Worm (Caenorhabditis elegans): Measurements from ENCODE around the gene lmd-3.
A peak's percentile ranks its signal among the peaks of the same experiment; 100 is the strongest.

lmd-3 gene

DNA sequence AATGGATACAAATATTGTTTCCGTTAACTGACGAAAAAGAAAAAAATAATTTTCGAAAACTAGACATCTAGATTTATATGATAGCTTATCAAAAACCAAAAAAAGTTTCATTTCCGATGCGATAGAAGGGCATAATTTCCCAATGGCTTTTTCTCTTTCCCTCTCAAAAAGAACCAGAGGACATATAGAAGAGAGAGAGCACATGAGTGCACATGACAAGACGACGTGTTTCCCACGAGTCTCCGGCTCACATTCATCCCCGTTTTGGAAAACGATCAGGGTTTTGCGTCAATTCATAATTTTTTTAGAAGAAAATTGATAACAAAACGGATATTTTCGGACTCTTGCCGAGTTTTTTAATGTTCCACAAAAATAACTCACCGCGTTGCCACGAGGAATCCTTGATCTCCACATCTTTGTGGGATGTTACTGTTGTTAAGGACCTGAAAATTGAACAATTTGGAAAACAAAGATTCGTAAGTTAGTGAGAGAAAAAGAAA, at the start of gene lmd-3:
lmd-3 (minus strand) TSS at position 450 of the 500 bp plus-strand sequence.
- TF ChIP-seq attf-4 (tag; optimal IDR thresholded peaks at IDR 0.05): no peak
- no peak for TF ChIP-seq rbr-2 (tag; optimal IDR thresholded peaks at IDR 0.05)
- peak; percentile 32 for TF ChIP-seq aha-1 (tag)
- TF ChIP-seq nhr-237 (tag; optimal IDR thresholded peaks at IDR 0.05): no peak
- TF ChIP-seq F37D6.2 (tag; optimal IDR thresholded peaks at IDR 0.05): no peak
- TF ChIP-seq hlh-30 (tag; optimal IDR thresholded peaks at IDR 0.05; ENCODE audit: insufficient read depth): peak; percentile 60

DNA sequence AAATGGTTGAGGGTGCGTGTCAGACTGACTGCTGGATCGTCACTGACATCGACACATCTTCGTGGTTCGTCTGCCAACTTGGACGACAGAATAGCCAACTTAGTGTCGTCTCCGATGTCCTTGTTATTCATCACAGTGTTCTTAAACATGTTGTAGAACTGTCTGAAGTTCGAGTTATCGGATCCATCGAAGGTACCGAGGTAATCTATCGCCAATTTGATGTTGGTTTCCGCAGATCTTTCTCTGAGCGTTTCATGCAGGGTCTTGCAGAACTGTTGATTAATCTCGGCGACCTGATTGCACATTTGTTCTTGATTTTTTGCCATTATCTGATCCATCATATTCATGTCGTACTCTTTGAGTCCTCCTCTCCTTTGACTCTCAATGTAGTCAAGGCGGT, 36.7 kb upstream of the lmd-3 start:
- TF ChIP-seq dpl-1 (GFP tag; optimal IDR thresholded peaks at IDR 0.05): no peak
- peak in 1 of 2 experiments; percentile 92 for TF ChIP-seq unc-62 (GFP tag; optimal IDR thresholded peaks at IDR 0.05 in 1 of 2)
- TF ChIP-seq unc-62 (tag; optimal IDR thresholded peaks at IDR 0.05): no peak

DNA sequence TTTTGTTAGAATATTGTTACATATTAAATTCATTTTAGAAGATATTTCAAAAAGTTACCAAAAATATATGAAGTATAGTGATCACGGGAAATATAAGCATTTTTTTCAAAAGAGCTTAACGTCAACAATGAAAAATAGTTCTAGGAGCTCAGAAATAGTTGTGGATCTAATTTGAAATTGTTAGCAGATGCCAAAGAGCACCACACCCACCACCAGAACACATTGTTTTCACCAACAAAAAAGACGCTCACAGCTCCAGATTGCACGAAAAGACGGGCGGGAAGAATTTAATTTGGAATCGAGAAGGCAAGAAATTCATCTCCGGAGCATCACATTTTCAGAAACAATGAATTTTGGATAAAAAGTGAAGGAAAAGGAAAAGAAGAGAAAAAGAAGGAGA, 26.3 kb upstream of the lmd-3 start, which contains the start of gene gplb-1:
gplb-1 (minus strand) TSS at position 337 of the 400 bp plus-strand sequence.
- TF ChIP-seq fos-1 (tag; optimal IDR thresholded peaks at IDR 0.05) (no peak), mdl-1 (tag; optimal IDR thresholded peaks at IDR 0.05) (no peak), ces-1 (GFP tag; optimal IDR thresholded peaks at IDR 0.05) (no peak), F49E8.2 (tag; optimal IDR thresholded peaks at IDR 0.05; ENCODE audit: borderline replicate concordance) (no peak), lin-39 (tag; optimal IDR thresholded peaks at IDR 0.05) (no peak), zip-2 (tag; optimal IDR thresholded peaks at IDR 0.05) (no peak), aha-1 (tag) (peak; percentile 89), madf-5 (GFP tag; IDR thresholded peaks at IDR 0.05) (no peak)

DNA sequence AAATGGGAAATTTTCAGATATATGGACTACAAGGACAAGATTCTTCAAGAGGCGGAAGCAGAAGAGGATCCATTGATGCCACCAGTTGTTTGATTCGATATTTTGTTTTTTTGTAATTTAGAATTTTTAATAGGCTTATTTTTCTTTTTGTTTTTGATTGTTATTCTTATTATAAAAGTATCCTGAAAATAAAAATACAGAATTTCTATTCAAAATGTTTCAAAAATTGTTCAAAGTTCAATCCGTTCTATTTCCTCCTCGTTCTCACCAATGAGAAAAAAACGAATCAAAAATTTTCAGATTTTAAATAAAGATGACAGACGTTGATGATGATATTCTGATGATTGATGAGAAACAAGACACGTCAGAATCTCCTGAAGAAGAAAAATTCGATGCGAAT, 24.1 kb upstream of the lmd-3 start, which contains the start of gene phf-30:
phf-30 (plus strand) TSS at position 301 of the 400 bp plus-strand sequence.
- TF ChIP-seq T26A8.4 (GFP tag; IDR thresholded peaks at IDR 0.05): no peak
- TF ChIP-seq zfp-3 (GFP tag; conservative IDR thresholded peaks at IDR 0.05): no peak
- TF ChIP-seq cey-2 (tag; optimal IDR thresholded peaks at IDR 0.05; ENCODE audit: borderline replicate concordance, insufficient read depth): no peak
- TF ChIP-seq F26F4.8 (GFP tag; conservative IDR thresholded peaks at IDR 0.05): no peak
- no peak for TF ChIP-seq snpc-4 (tag; optimal IDR thresholded peaks at IDR 0.05)
- no peak for TF ChIP-seq pha-4 (GFP tag; IDR thresholded peaks at IDR 0.05)
- no peak for TF ChIP-seq pha-4 (tag; optimal IDR thresholded peaks at IDR 0.05)
- no peak for TF ChIP-seq nhr-10 (tag; optimal IDR thresholded peaks at IDR 0.05)
- no peak for TF ChIP-seq jun-1 (tag; optimal IDR thresholded peaks at IDR 0.05)
- TF ChIP-seq lir-3 (tag; optimal IDR thresholded peaks at IDR 0.05): no peak
- no peak for TF ChIP-seq nhr-6 (tag; optimal IDR thresholded peaks at IDR 0.05)
- no peak for TF ChIP-seq mep-1 (tag; optimal IDR thresholded peaks at IDR 0.05)
- TF ChIP-seq php-3 (GFP tag; IDR thresholded peaks at IDR 0.05): no peak
- TF ChIP-seq nhr-77 (tag; optimal IDR thresholded peaks at IDR 0.05): no peak
- no peak for TF ChIP-seq spr-3 (GFP tag; optimal IDR thresholded peaks at IDR 0.05)

DNA sequence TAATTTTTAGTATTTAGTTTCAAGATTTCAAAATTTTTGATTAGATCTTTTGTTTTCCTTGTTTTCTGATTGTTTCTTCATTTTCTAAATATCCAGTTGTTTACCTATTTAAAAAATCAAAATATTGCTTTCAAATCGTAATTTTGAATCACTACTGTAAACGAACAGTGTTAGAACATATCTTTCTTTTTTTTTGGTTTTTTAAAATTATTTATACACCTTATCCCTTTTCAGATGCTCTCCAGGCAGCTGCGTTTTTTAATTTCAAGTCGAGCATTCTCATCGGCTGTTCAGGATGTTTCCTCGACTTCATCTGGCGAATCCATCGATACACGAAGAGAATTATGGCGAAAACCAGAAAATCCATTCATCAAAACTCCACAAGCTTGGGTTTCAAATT, 22.4 kb upstream of the lmd-3 start, which contains the start of gene mrpl-4:
mrpl-4 (plus strand) TSS at position 235 of the 400 bp plus-strand sequence.
- TF ChIP-seq lin-38 (GFP tag; IDR thresholded peaks at IDR 0.05) (0 out of 2 replicates have a peak, but pooled peaks have one; percentile 22), unc-62 (GFP tag; optimal IDR thresholded peaks at IDR 0.05 in 1 of 2) (peak in 1 of 2 experiments; percentile 91), unc-62 (tag; optimal IDR thresholded peaks at IDR 0.05) (no peak), nhr-41 (GFP tag; IDR thresholded peaks at IDR 0.05) (no peak)

DNA sequence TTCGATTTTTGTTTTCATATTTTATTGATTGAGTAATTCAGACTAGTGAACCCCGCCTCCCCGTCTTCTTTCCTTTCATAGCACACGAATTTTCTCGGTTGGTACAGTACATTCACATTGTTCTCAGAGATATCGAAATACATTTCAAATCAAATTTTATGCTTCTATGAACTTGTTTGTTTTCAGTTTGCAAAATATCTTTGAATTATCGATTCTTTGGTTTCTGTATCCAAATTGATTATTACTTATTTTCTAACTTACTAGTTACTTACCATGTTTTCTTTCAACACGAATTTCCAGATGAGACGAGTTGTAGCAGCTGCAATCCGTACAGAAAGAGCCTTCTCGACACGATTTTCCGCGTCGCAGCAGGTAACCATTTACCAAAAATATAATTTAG, 20.8 kb upstream of the lmd-3 start, which contains the start of gene mrps-2:
mrps-2 (plus strand) TSS at position 301 of the 400 bp plus-strand sequence.
- no peak for TF ChIP-seq ceh-20 (GFP tag; IDR thresholded peaks at IDR 0.05)
- no peak for TF ChIP-seq nhr-102 (tag; optimal IDR thresholded peaks at IDR 0.05)
- peak; percentile 31 for TF ChIP-seq ama-1 (optimal IDR thresholded peaks at IDR 0.05)
- TF ChIP-seq mep-1 (tag; optimal IDR thresholded peaks at IDR 0.05): no peak
- TF ChIP-seq lin-38 (GFP tag; IDR thresholded peaks at IDR 0.05): peak; percentile 34; the same call in 1 of the 2 replicates
- no peak for TF ChIP-seq duxl-1 (tag; optimal IDR thresholded peaks at IDR 0.05; ENCODE audit: poor library complexity)
